Worm (Caenorhabditis elegans) whole organism, dauer: Measurements from ENCODE around the gene C10A4.7.

ENCODE experiments used
- unc-62 ChIP-seq: sonication (generic microtip); optimal IDR thresholded peaks from 2 replicates; lab custom pipeline; 2017; ENCODE audit warnings: missing biosample characterization, missing genetic modification reagents, missing genetic modification characterization

C10A4.7 gene

DNA sequence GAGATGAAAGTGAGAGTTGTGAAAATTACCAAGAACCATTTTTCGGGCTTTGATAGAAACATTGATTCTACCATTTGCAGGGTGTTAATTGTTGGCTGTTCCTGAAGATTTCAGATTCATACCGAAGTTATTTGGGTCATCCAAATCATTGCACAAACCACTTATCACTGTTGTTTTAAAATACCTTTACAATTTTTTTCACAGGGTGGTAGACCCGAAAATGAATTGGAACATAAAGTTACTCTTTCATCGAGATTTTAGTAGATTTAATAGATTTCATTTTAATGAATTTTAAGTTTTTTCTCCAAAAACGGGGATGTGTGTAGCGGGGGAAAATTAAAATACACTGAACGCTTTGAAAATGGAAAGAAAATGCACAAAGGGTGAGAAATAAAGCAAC, at the start of gene C10A4.7:
TSS of gene C10A4.7 (minus strand) at position 101 of the 400 bp plus-strand sequence.
- no peak for TF ChIP-seq unc-62 (GFP tag; lab: Kevin White, UChicago)

ce11 chrX:7464389-7464788, 49.1 kb upstream of the C10A4.7 start:
- no peak for TF ChIP-seq unc-62 (GFP tag; lab: Kevin White, UChicago)

DNA sequence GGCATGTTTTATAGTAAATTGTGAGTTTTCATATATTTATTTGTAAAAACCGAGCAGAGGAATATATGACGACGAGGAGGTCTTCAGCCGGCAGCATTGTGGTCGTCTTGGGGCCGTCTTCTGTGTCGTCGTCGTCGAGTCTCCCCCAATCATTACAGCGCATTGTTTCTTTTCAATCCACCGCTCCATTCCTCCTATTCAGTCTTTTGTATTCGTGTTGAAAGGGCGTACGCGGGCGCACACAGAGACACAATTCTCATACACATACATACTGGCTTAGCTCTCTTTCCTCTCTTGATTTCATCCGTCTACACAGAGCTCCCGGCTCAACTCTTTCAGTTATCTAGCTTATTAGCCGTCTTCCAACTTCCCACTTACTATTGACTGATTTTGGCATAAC, 48.3 kb upstream of the C10A4.7 start, which contains the start of gene sox-2:
TSS of gene sox-2 (minus strand) at position 100 of the 400 bp plus-strand sequence.
- TF ChIP-seq unc-62 (GFP tag; lab: Kevin White, UChicago) = no peak

- TF ChIP-seq unc-62 (GFP tag; lab: Kevin White, UChicago) = no peak
These were observed 45.2 kb upstream of the C10A4.7 start for ce11 chrX:7460516-7460915.

DNA sequence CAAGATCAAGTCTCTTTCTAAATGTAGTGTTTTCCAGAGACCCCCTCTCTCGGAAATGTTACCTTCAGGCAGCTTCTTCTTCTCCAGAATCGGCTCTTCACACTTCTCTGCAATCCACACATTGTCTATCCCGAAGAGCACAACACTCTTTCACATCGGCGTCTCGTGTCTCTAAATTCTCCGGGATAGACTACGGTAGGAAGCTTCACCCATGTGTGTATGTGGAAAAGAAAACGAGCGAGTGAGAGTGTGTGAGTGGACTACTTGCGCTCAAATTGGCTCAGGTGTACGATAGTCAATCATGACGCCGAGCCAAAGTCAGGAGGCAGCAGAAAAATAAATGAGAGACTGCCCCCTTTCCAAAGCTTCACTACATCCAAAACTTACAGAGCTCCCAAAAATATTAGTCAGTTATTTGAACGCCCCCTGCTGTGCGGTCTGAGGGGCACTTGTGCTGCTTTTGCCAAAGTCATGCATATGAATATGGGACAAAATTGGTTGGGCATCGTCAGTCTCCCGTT, 41.9 kb upstream of the C10A4.7 start:
- TF ChIP-seq unc-62 (GFP tag; lab: Kevin White, UChicago) = no peak

DNA sequence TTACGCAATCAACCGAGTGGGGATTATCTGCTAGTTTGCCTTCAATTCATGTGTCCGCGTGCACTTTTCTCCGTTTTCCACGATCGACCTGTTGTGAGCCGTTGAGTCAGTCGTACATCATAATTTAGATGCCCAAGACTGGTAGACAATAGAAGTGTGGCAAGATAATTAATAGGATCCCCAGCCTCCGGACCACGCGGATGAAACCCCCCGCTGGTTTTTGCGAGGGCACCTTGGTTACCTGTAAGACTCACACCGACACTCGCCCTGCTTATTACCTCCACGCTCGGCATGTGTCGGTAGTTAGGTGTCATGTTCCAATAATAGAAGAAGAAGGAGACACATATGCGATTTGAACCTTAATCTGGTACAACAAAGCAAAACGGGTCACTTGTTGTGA, 40.6 kb upstream of the C10A4.7 start:
- TF ChIP-seq unc-62 (GFP tag; lab: Kevin White, UChicago) = no peak

- TF ChIP-seq unc-62 (GFP tag; lab: Kevin White, UChicago) = no peak
These were observed 37.3 kb upstream of the C10A4.7 start for ce11 chrX:7452606-7453005.

ce11 chrX:7447340-7447739, 32.0 kb upstream of the C10A4.7 start:
- TF ChIP-seq unc-62 (GFP tag; lab: Kevin White, UChicago) = no peak

- TF ChIP-seq unc-62 (GFP tag; lab: Kevin White, UChicago) = no peak
These were observed 31.2 kb upstream of the C10A4.7 start for ce11 chrX:7446485-7446884.

- no peak for TF ChIP-seq unc-62 (GFP tag; lab: Kevin White, UChicago)
These were observed 30.4 kb upstream of the C10A4.7 start for ce11 chrX:7445734-7446133.

DNA sequence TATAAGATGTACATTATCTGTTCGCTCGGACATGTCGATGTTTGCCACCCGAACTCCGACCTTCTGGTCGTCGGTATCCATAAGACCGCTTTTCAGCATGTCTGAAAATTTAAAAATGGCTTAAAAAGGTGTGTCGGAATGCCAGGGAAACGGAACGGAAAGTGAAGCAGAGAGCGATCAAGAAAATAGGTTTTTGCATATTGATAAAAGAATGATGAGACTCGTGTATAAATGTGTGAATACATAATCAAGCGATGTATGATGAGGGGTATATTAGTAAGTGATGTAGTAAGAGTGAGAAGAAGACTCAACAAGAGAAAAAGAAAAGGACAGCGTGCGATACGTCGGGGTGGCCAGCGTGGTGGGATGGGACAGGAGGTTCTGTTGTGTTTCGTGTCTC, 27.2 kb upstream of the C10A4.7 start, which contains the start of gene acl-12:
TSS of gene acl-12 (minus strand) at position 101 of the 400 bp plus-strand sequence.
- no peak for TF ChIP-seq unc-62 (GFP tag; lab: Kevin White, UChicago)

DNA sequence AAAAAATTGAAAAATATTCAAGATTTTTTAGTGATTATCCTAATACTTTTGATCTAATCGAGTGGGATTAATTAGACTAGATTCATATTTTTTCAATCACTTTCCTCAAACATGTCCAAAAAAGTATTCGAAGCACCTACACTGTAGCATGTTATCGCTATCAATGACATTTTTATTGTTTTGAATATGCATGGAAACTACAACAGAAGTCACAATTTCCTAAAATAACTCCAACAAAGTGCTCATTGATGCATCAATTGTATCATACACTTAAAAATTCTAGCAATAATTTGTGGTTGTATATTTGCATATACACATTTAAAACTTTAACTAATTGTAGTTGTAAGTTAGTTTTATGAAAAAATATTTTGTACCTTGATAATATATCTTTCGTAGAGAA, 24.8 kb upstream of the C10A4.7 start:
- TF ChIP-seq unc-62 (GFP tag; lab: Kevin White, UChicago) = no peak

ce11 chrX:7437949-7438348, 22.6 kb upstream of the C10A4.7 start, which contains the start of gene C01C10.2:
Gene C01C10.2 (minus strand): TSS chrX:7438118.
- no peak for TF ChIP-seq unc-62 (GFP tag; lab: Kevin White, UChicago)

DNA sequence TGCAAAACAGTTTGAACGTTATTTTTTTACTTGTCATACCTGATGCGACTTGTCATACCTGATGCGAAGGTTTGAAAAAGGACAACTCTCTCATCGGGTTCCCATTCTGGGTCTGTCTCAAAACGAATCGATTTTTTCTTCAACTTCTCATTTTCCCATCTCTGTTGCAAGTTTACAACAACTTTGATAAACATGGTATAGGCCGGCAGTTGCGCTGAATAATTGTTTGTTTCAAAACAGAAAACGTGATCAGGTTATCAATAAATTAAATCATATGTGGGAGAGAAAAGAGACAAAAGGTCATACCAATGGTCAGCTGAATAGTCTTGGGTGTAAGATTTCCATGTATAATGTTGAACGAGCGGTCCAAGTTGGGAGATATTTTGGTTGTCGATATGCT, 21.6 kb upstream of the C10A4.7 start:
- TF ChIP-seq unc-62 (GFP tag; lab: Kevin White, UChicago) = no peak

DNA sequence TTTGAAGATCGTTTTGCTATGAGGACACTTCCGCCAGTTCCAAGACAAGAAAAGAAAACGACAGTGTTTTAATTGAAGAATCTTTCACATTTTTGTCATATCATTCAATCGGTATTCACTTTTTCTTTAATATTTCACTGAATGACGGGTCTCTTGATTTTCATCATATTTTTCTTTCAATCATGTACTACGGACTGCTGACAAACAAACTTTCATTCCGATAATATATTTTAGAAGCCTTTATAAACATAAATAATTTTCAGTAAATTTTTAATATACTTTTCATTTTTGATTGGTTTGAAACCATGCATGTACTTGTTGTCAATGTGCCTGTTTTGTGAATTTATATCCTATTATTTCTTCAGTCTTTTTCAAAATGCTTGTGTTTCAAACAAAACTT, 17.9 kb upstream of the C10A4.7 start, which contains the start of gene clc-5:
TSS of gene clc-5 (plus strand) at position 301 of the 400 bp plus-strand sequence.
- no peak for TF ChIP-seq unc-62 (GFP tag; lab: Kevin White, UChicago)

ce11 chrX:7431165-7431564, 15.8 kb upstream of the C10A4.7 start, which contains the start of gene clc-2:
Gene clc-2 (plus strand): TSS chrX:7431465.
- TF ChIP-seq unc-62 (GFP tag; lab: Kevin White, UChicago) = no peak

DNA sequence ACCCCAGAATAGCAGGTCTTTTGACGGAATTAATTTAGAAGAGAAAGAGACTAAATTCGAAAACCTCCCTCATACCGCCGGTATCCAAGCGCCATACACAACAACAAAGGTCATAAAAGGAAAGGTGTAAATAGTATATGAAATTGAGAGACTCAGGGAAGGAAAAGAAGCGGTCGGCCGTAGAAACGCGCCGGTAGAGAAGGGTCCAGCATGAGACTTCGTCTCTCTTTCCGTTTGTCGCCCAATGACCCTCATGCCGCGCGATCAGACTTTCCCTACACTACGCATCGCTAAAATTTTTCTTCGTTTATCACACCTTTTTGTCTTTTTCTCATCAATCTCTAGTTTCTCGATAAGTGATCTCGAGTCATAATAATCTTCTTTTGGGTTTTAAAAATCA, 15.2 kb upstream of the C10A4.7 start:
- TF ChIP-seq unc-62 (GFP tag; lab: Kevin White, UChicago) = no peak
